Fruit fly (Drosophila melanogaster): ENCODE results near the gene croc.

The croc gene

dm6 chr3L:21479636-21480035, 3.4 kb upstream of the croc start (continued):
- TF ChIP-seq CG34406 (GFP tag; optimal IDR thresholded peaks at IDR 0.05) (peak; percentile 77), CG4318 (GFP tag; optimal IDR thresholded peaks at IDR 0.05) (no peak), fkh (GFP tag; optimal IDR thresholded peaks at IDR 0.05) (peak; percentile 54), CG10631 (GFP tag; optimal IDR thresholded peaks at IDR 0.05) (no peak), Ets96B (tag; optimal IDR thresholded peaks at IDR 0.05) (no peak), net (GFP tag; optimal IDR thresholded peaks at IDR 0.05) (peak; percentile 83), CG9139 (GFP tag; optimal IDR thresholded peaks at IDR 0.05) (peak; percentile 60), fd85E (GFP tag; optimal IDR thresholded peaks at IDR 0.05) (peak; percentile 72), cyc (GFP tag; optimal IDR thresholded peaks at IDR 0.05) (peak; percentile 66), Eip78C (GFP tag) (peak; percentile 93), CG11294 (GFP tag; IDR thresholded peaks at IDR 0.05) (no peak), Sox102F (GFP tag; optimal IDR thresholded peaks at IDR 0.05) (peak; percentile 67), Gug (GFP tag; IDR thresholded peaks at IDR 0.05) (0 out of 2 replicates have a peak, but pooled peaks have one; percentile 10), CG32006 (GFP tag; optimal IDR thresholded peaks at IDR 0.05) (peak; percentile 43), CG8319 (GFP tag; optimal IDR thresholded peaks at IDR 0.05) (peak; percentile 78), Sox14 (GFP tag; optimal IDR thresholded peaks at IDR 0.05) (peak; percentile 21), salr (GFP tag; optimal IDR thresholded peaks at IDR 0.05) (peak in 1 of 2 experiments; percentile 71), dac (GFP tag; optimal IDR thresholded peaks at IDR 0.05) (peak; percentile 59), CG3919 (GFP tag; optimal IDR thresholded peaks at IDR 0.05) (peak; percentile 89), dsx (GFP tag; optimal IDR thresholded peaks at IDR 0.05; ENCODE audit: poor library complexity, severe bottlenecking) (peak; percentile 61), CG31627 (GFP tag; optimal IDR thresholded peaks at IDR 0.05) (peak; percentile 57), Smox (GFP tag; optimal IDR thresholded peaks at IDR 0.05) (peak; percentile 45), Ets21C (GFP tag; optimal IDR thresholded peaks at IDR 0.05) (peak; percentile 1), CG11762 (GFP tag; optimal IDR thresholded peaks at IDR 0.05; ENCODE audit: insufficient read depth) (peak; percentile 63), CG7368 (GFP tag; optimal IDR thresholded peaks at IDR 0.05) (peak; percentile 87), CG6792 (GFP tag; optimal IDR thresholded peaks at IDR 0.05) (peak; percentile 68), Eip75B (GFP tag; optimal IDR thresholded peaks at IDR 0.05) (peak; percentile 73)

- TF ChIP-seq acj6 (GFP tag; optimal IDR thresholded peaks at IDR 0.05): no peak
- TF ChIP-seq fkh (GFP tag; optimal IDR thresholded peaks at IDR 0.05): peak; percentile 23
These were observed 1.6 kb upstream of the croc start for dm6 chr3L:21477866-21478265.

- TF ChIP-seq CG9139 (GFP tag; optimal IDR thresholded peaks at IDR 0.05) (no peak), fkh (GFP tag; optimal IDR thresholded peaks at IDR 0.05) (peak; percentile 1)
These were observed 4.4 kb downstream of the croc start for dm6 chr3L:21471895-21472294.

- no peak for TF ChIP-seq Sox14 (GFP tag; optimal IDR thresholded peaks at IDR 0.05)
- TF ChIP-seq cyc (GFP tag; optimal IDR thresholded peaks at IDR 0.05): no peak
- no peak for TF ChIP-seq CG3919 (GFP tag; optimal IDR thresholded peaks at IDR 0.05)
- no peak for TF ChIP-seq CG32006 (GFP tag; optimal IDR thresholded peaks at IDR 0.05)
- no peak for TF ChIP-seq Hr39 (GFP tag; optimal IDR thresholded peaks at IDR 0.05)
- TF ChIP-seq CG7368 (GFP tag; optimal IDR thresholded peaks at IDR 0.05): no peak
- TF ChIP-seq CG11294 (GFP tag; IDR thresholded peaks at IDR 0.05): no peak
- TF ChIP-seq CG31627 (GFP tag; optimal IDR thresholded peaks at IDR 0.05): no peak
- TF ChIP-seq pdm3 (GFP tag; optimal IDR thresholded peaks at IDR 0.05): no peak
These were observed 10.8 kb downstream of the croc start for dm6 chr3L:21465261-21466112.

- peak; percentile 58 for TF ChIP-seq svp (GFP tag)
- TF ChIP-seq Eip93F (GFP tag; optimal IDR thresholded peaks at IDR 0.05): no peak
- TF ChIP-seq CG34406 (GFP tag; optimal IDR thresholded peaks at IDR 0.05): peak; percentile 7
- TF ChIP-seq Met (GFP tag; optimal IDR thresholded peaks at IDR 0.05): peak; percentile 29
- peak; percentile 71 for TF ChIP-seq fkh (GFP tag; optimal IDR thresholded peaks at IDR 0.05)
- TF ChIP-seq CG7368 (GFP tag; optimal IDR thresholded peaks at IDR 0.05): no peak
- TF ChIP-seq CG10669 (GFP tag; optimal IDR thresholded peaks at IDR 0.05): peak; percentile 0
- TF ChIP-seq CG3919 (GFP tag; optimal IDR thresholded peaks at IDR 0.05): peak; percentile 50
- no peak for TF ChIP-seq fd59A (GFP tag; optimal IDR thresholded peaks at IDR 0.05)
- peak; percentile 25 for TF ChIP-seq topi (GFP tag; optimal IDR thresholded peaks at IDR 0.05)
- TF ChIP-seq CG8632 (GFP tag; optimal IDR thresholded peaks at IDR 0.05): peak; percentile 20
These were observed 12.0 kb downstream of the croc start for dm6 chr3L:21464240-21464639.

All from whole organism, prepupa.